Worm (Caenorhabditis elegans) whole organism, L3 larva: ENCODE measurements around the gene slcr-46.3.
A peak's percentile ranks its signal among the peaks of the same experiment; 100 is the strongest.

Experiments used
- R02D3.7 ChIP-seq: fragments of 150-350 bp; optimal IDR thresholded peaks from 2 replicates; lab custom pipeline; 2014; ENCODE audit warnings: missing biosample characterization, missing genetic modification characterization
- ZK546.5 ChIP-seq: sonication (generic microtip); optimal IDR thresholded peaks from 2 replicates; lab custom pipeline; 2017; ENCODE audit warnings: missing biosample characterization, missing genetic modification characterization
- aly-2 ChIP-seq: fragments of 150-350 bp; optimal IDR thresholded peaks from 2 replicates; lab custom pipeline; 2014; ENCODE audit warnings: missing biosample characterization, missing genetic modification characterization
- ama-1 ChIP-seq: fragments of 150-350 bp; optimal IDR thresholded peaks from 2 replicates; lab custom pipeline; 2018
- ceh-16 ChIP-seq: sonication (generic microtip); optimal IDR thresholded peaks from 2 replicates; lab custom pipeline; 2017; ENCODE audit warnings: missing biosample characterization, missing genetic modification characterization
- ceh-28 ChIP-seq: fragments of 150-350 bp; optimal IDR thresholded peaks from 2 replicates; lab custom pipeline; 2014; ENCODE audit warnings: missing biosample characterization, missing genetic modification reagents, missing genetic modification characterization
- ceh-9 ChIP-seq: sonication (generic microtip); optimal IDR thresholded peaks from 2 replicates; lab custom pipeline; 2018; ENCODE audit warnings: missing biosample characterization, missing genetic modification characterization
- egl-5 ChIP-seq: fragments of 150-350 bp; optimal IDR thresholded peaks from 2 replicates; lab custom pipeline; 2017; ENCODE audit warnings: missing biosample characterization, missing genetic modification reagents, missing genetic modification characterization, inconsistent platforms
- elt-2 ChIP-seq: sonication (generic microtip); optimal IDR thresholded peaks from 2 replicates; lab custom pipeline; 2016; ENCODE audit warnings: missing genetic modification reagents, mild to moderate bottlenecking, missing genetic modification characterization, missing compliant biosample characterization
- elt-3 ChIP-seq, 3 experiments: fragments of 150-350 bp in 1 of 3; sonication (generic microtip) in 2 of 3; optimal IDR thresholded peaks; 2 replicates in 2 of 3; 4 replicates in 1 of 3; lab custom pipeline; 2014 to 2017; ENCODE audit warnings: missing biosample characterization in 3 of 3, missing genetic modification characterization in 3 of 3
- fkh-10 ChIP-seq: sonication (generic microtip); optimal IDR thresholded peaks from 2 replicates; lab custom pipeline; 2017; ENCODE audit warnings: missing biosample characterization, missing genetic modification reagents, missing genetic modification characterization
- jun-1 ChIP-seq: fragments of 150-350 bp; optimal IDR thresholded peaks from 2 replicates; lab custom pipeline; 2014; ENCODE audit warnings: missing biosample characterization, missing genetic modification reagents, missing genetic modification characterization
- lin-15B ChIP-seq: fragments of 150-350 bp; optimal IDR thresholded peaks from 2 replicates; lab custom pipeline; 2014; ENCODE audit warnings: missing biosample characterization, missing genetic modification characterization
- lin-39 ChIP-seq: fragments of 150-350 bp; optimal IDR thresholded peaks from 2 replicates; lab custom pipeline; 2018; ENCODE audit warnings: missing biosample characterization, missing genetic modification reagents, missing genetic modification characterization
- lsy-12 ChIP-seq: sonication (generic microtip); optimal IDR thresholded peaks from 2 replicates; lab custom pipeline; 2016; ENCODE audit warnings: mild to moderate bottlenecking, missing genetic modification characterization, missing compliant biosample characterization
- mdl-1 ChIP-seq: fragments of 150-350 bp; optimal IDR thresholded peaks from 2 replicates; lab custom pipeline; 2014; ENCODE audit warnings: missing biosample characterization, missing genetic modification characterization
- mml-1 ChIP-seq: fragments of 150-350 bp; sonication (generic microtip); optimal IDR thresholded peaks from 3 replicates; lab custom pipeline; 2014; ENCODE audit warnings: missing biosample characterization, missing genetic modification characterization
- nfya-1 ChIP-seq: sonication (generic microtip); optimal IDR thresholded peaks from 2 replicates; lab custom pipeline; 2017; ENCODE audit warnings: missing genetic modification characterization, mild to moderate bottlenecking, missing compliant biosample characterization, antibody characterized with exemption, moderate library complexity; ENCODE audit not compliant: insufficient read depth
- nhr-11 ChIP-seq: fragments of 150-350 bp; optimal IDR thresholded peaks from 2 replicates; lab custom pipeline; 2014; ENCODE audit warnings: missing biosample characterization, missing genetic modification characterization
- nhr-12 ChIP-seq: fragments of 150-350 bp; optimal IDR thresholded peaks from 2 replicates; lab custom pipeline; 2014; ENCODE audit warnings: missing biosample characterization, missing genetic modification characterization
- nhr-23 ChIP-seq: fragments of 150-350 bp; optimal IDR thresholded peaks from 2 replicates; lab custom pipeline; 2014; ENCODE audit warnings: missing biosample characterization, missing genetic modification reagents, missing genetic modification characterization
- nhr-237 ChIP-seq: fragments of 150-350 bp; optimal IDR thresholded peaks from 2 replicates; lab custom pipeline; 2014; ENCODE audit warnings: missing biosample characterization, missing genetic modification characterization
- nhr-28 ChIP-seq: fragments of 150-350 bp; optimal IDR thresholded peaks from 2 replicates; lab custom pipeline; 2014; ENCODE audit warnings: missing biosample characterization, missing genetic modification characterization
- nhr-43 ChIP-seq: sonication (generic microtip); optimal IDR thresholded peaks from 2 replicates; lab custom pipeline; 2016; ENCODE audit warnings: mild to moderate bottlenecking, missing genetic modification characterization, missing compliant biosample characterization; ENCODE audit not compliant: poor library complexity, severe bottlenecking
- nhr-67 ChIP-seq: fragments of 150-350 bp; optimal IDR thresholded peaks from 2 replicates; lab custom pipeline; 2014; ENCODE audit warnings: missing biosample characterization, missing genetic modification characterization
- nhr-77 ChIP-seq: fragments of 150-350 bp; optimal IDR thresholded peaks from 2 replicates; lab custom pipeline; 2014; ENCODE audit warnings: missing biosample characterization, missing genetic modification characterization
- pha-4 ChIP-seq: fragments of 150-350 bp; optimal IDR thresholded peaks from 2 replicates; lab custom pipeline; 2014; ENCODE audit warnings: missing biosample characterization, missing genetic modification reagents, missing genetic modification characterization
- pqm-1 ChIP-seq: fragments of 150-350 bp; optimal IDR thresholded peaks from 2 replicates; lab custom pipeline; 2017; ENCODE audit warnings: missing biosample characterization, missing genetic modification characterization, inconsistent platforms
- sea-2 ChIP-seq: fragments of 150-350 bp; sonication (generic microtip); optimal IDR thresholded peaks from 4 replicates; lab custom pipeline; 2014; ENCODE audit warnings: missing biosample characterization, missing genetic modification reagents, missing genetic modification characterization
- skn-1 ChIP-seq: fragments of 150-350 bp; optimal IDR thresholded peaks from 2 replicates; lab custom pipeline; 2014; ENCODE audit warnings: missing biosample characterization, missing genetic modification characterization
- snpc-4 ChIP-seq: fragments of 150-350 bp; optimal IDR thresholded peaks from 2 replicates; lab custom pipeline; 2014; ENCODE audit warnings: missing biosample characterization, missing genetic modification characterization
- tbx-2 ChIP-seq: sonication (generic microtip); optimal IDR thresholded peaks from 2 replicates; lab custom pipeline; 2016; ENCODE audit warnings: mild to moderate bottlenecking, missing genetic modification characterization, missing compliant biosample characterization
- unc-39 ChIP-seq: sonication (generic microtip); optimal IDR thresholded peaks from 4 replicates; lab custom pipeline; 2017; ENCODE audit warnings: missing biosample characterization, missing genetic modification characterization
- unc-62 ChIP-seq: fragments of 150-350 bp; sonication (generic microtip); optimal IDR thresholded peaks from 4 replicates; lab custom pipeline; 2014; ENCODE audit warnings: missing biosample characterization, missing genetic modification reagents, missing genetic modification characterization
- ztf-4 ChIP-seq: fragments of 150-350 bp; optimal IDR thresholded peaks from 2 replicates; lab custom pipeline; 2014; ENCODE audit warnings: missing biosample characterization, missing genetic modification characterization

The slcr-46.3 gene

ce11 chrV:9725719-9726118 lies 1.8 kb upstream of the slcr-46.3 start:
- TF ChIP-seq egl-5 (tag; lab: Kevin White, UChicago), result no peak
- peak; percentile 66 for TF ChIP-seq elt-2 (tag; lab: Kevin White, UChicago)
- peak; percentile 7 for TF ChIP-seq pqm-1 (tag; lab: Kevin White, UChicago)
- TF ChIP-seq fkh-10 (GFP tag; lab: Kevin White, UChicago), result no peak
- peak; percentile 20 for TF ChIP-seq pha-4 (tag; lab: Kevin White, UChicago)
- TF ChIP-seq ZK546.5 (tag; lab: Kevin White, UChicago), result no peak

ce11 chrV:9716397-9716796 lies 7.5 kb downstream of the slcr-46.3 start, which contains the start of gene str-188:
Gene str-188 (plus strand): TSS chrV:9716697.
- TF ChIP-seq fkh-10 (GFP tag; lab: Kevin White, UChicago), result no peak
- no peak for TF ChIP-seq tbx-2 (tag; lab: Kevin White, UChicago)
- no peak for TF ChIP-seq elt-3 (tag; optimal IDR thresholded peaks at IDR 0.05; lab: Kevin White, UChicago)
- no peak for TF ChIP-seq pqm-1 (tag; lab: Kevin White, UChicago)

- no peak for TF ChIP-seq nhr-23
- TF ChIP-seq lin-15B (tag; lab: Kevin White, UChicago), result no peak
- no peak for TF ChIP-seq ceh-16 (tag; lab: Kevin White, UChicago)
- no peak for TF ChIP-seq aly-2
- no peak for TF ChIP-seq nhr-67 (tag; lab: Kevin White, UChicago)
- no peak for TF ChIP-seq nfya-1
- TF ChIP-seq nhr-77 (tag; lab: Kevin White, UChicago), result no peak
- TF ChIP-seq, all 47 proteins: peak for 0
Measured at ce11 chrV:9714909-9715308, 9.0 kb downstream of the slcr-46.3 start, which contains the start of gene F40F9.3. Gene F40F9.3 (plus strand): TSS chrV:9715209.

ce11 chrV:9713532-9713931 lies 10.4 kb downstream of the slcr-46.3 start, which contains the start of gene F40F9.10:
Gene F40F9.10 (minus strand): TSS chrV:9713632.
- TF ChIP-seq mml-1 (tag; lab: Kevin White, UChicago) (no peak), unc-39 (tag; lab: Kevin White, UChicago) (no peak), lsy-12 (tag; lab: Kevin White, UChicago) (no peak), aly-2 (no peak), ama-1 (lab: Kevin White, UChicago) (no peak), nhr-12 (tag; lab: Kevin White, UChicago) (no peak), nhr-237 (tag; lab: Kevin White, UChicago) (no peak)

- TF ChIP-seq nfya-1 (no peak), elt-2 (tag; lab: Kevin White, UChicago) (peak; percentile 59), unc-62 (GFP tag; lab: Kevin White, UChicago) (no peak), sea-2 (GFP tag; lab: Kevin White, UChicago) (no peak), ceh-9 (tag; lab: Kevin White, UChicago) (no peak), nhr-11 (tag; lab: Kevin White, UChicago) (no peak), nhr-237 (tag; lab: Kevin White, UChicago) (no peak), lin-39 (tag; lab: Kevin White, UChicago) (no peak), nhr-12 (tag; lab: Kevin White, UChicago) (no peak), snpc-4 (tag; lab: Kevin White, UChicago) (no peak), ztf-4 (no peak), pha-4 (tag; lab: Kevin White, UChicago) (no peak), fkh-10 (GFP tag; lab: Kevin White, UChicago) (no peak), nhr-67 (tag; lab: Kevin White, UChicago) (no peak), mdl-1 (tag; lab: Kevin White, UChicago) (no peak), ceh-28 (tag; lab: Kevin White, UChicago) (no peak), nhr-43 (tag; lab: Kevin White, UChicago) (no peak), skn-1 (tag; lab: Kevin White, UChicago) (no peak), tbx-2 (tag; lab: Kevin White, UChicago) (no peak), nhr-23 (no peak), nhr-28 (tag; lab: Kevin White, UChicago) (no peak), pqm-1 (tag; lab: Kevin White, UChicago) (peak; percentile 32), mml-1 (tag; lab: Kevin White, UChicago) (no peak), R02D3.7 (no peak), jun-1 (tag; lab: Kevin White, UChicago) (peak; percentile 39)
Measured at ce11 chrV:9712418-9713173, 11.3 kb downstream of the slcr-46.3 start.
